Fruit fly (Drosophila melanogaster) whole organism, embryonic: ENCODE measurements around the gene Oatp74D.

ENCODE experiments used
- Atf3 ChIP-seq: fragments of 200-800 bp; sonication (Bioruptor generic); optimal IDR thresholded peaks from 3 replicates; lab custom pipeline; 2016; ENCODE audit warnings: missing biosample characterization, missing genetic modification characterization
- CG10209 ChIP-seq: fragments of 200-800 bp; sonication (Bioruptor generic); optimal IDR thresholded peaks from 3 replicates; lab custom pipeline; 2017; ENCODE audit warnings: missing biosample characterization, mild to moderate bottlenecking, missing genetic modification characterization, missing genetic modification reagents
- CG10321 ChIP-seq: fragments of 200-800 bp; sonication (Bioruptor generic); IDR thresholded peaks from 2 replicates; pipeline ENCODE4 v1.3.6; 2022; ENCODE audit warnings: missing biosample characterization, missing genetic modification characterization
- CG11085 ChIP-seq: fragments of 200-800 bp; sonication (Bioruptor generic); IDR thresholded peaks from 2 replicates; pipeline ENCODE4 v1.3.6; 2022; ENCODE audit warnings: missing biosample characterization, missing genetic modification characterization
- CG11723 ChIP-seq: fragments of 200-800 bp; sonication (Bioruptor generic); optimal IDR thresholded peaks from 2 replicates; lab custom pipeline; 2017; ENCODE audit warnings: missing biosample characterization, mild to moderate bottlenecking, missing genetic modification characterization
- CG12659 ChIP-seq: fragments of 200-800 bp; sonication (Bioruptor generic); optimal IDR thresholded peaks from 3 replicates; lab custom pipeline; 2017; ENCODE audit warnings: mild to moderate bottlenecking, missing biosample characterization, missing genetic modification reagents, missing genetic modification characterization
- CG14667 ChIP-seq: fragments of 200-800 bp; sonication (Bioruptor generic); IDR thresholded peaks from 2 replicates; pipeline ENCODE4 v1.3.6; 2022; ENCODE audit warnings: missing biosample characterization, missing genetic modification characterization
- CG1602 ChIP-seq: fragments of 200-800 bp; sonication (Bioruptor generic); optimal IDR thresholded peaks from 3 replicates; lab custom pipeline; 2016; ENCODE audit warnings: missing biosample characterization, missing genetic modification characterization
- CG1603 ChIP-seq: fragments of 200-800 bp; sonication (Bioruptor generic); optimal IDR thresholded peaks from 2 replicates; lab custom pipeline; 2019; ENCODE audit warnings: missing biosample characterization, mild to moderate bottlenecking, missing genetic modification characterization, moderate library complexity
- CG17385 ChIP-seq: fragments of 200-800 bp; sonication (Bioruptor generic); optimal IDR thresholded peaks from 3 replicates; lab custom pipeline; 2018; ENCODE audit warnings: missing biosample characterization, mild to moderate bottlenecking, missing genetic modification characterization
- CG17802 ChIP-seq: fragments of 200-800 bp; sonication (Bioruptor generic); optimal IDR thresholded peaks from 2 replicates; lab custom pipeline; 2018; ENCODE audit warnings: missing biosample characterization, mild to moderate bottlenecking, missing genetic modification characterization, moderate library complexity
- CG2120 ChIP-seq: fragments of 200-800 bp; sonication (Bioruptor generic); optimal IDR thresholded peaks from 3 replicates; lab custom pipeline; 2016; ENCODE audit warnings: missing biosample characterization, missing genetic modification characterization
- CG2678 ChIP-seq: fragments of 200-800 bp; sonication (Bioruptor generic); optimal IDR thresholded peaks from 3 replicates; lab custom pipeline; 2019; ENCODE audit warnings: missing biosample characterization, mild to moderate bottlenecking, missing genetic modification characterization, moderate library complexity
- CG3726 ChIP-seq: fragments of 200-800 bp; sonication (Bioruptor generic); IDR thresholded peaks from 3 replicates; pipeline ENCODE4, ENCODE4 v1.3.6; 2022; ENCODE audit warnings: missing biosample characterization, missing genetic modification characterization
- CG4360 ChIP-seq: fragments of 200-800 bp; sonication (Bioruptor generic); IDR thresholded peaks from 2 replicates; pipeline ENCODE4 v1.3.6; 2022; ENCODE audit warnings: missing biosample characterization, missing genetic modification characterization
- CG4854 ChIP-seq: fragments of 200-800 bp; sonication (Bioruptor generic); optimal IDR thresholded peaks from 2 replicates; lab custom pipeline; 2016; ENCODE audit warnings: missing biosample characterization, missing genetic modification characterization, inconsistent platforms
- CG6689 ChIP-seq: fragments of 200-800 bp; sonication (Bioruptor generic); IDR thresholded peaks from 2 replicates; pipeline ENCODE4 v1.3.6; 2022; ENCODE audit warnings: missing biosample characterization, missing genetic modification characterization
- CG7556 ChIP-seq: fragments of 200-800 bp; sonication (Bioruptor generic); optimal IDR thresholded peaks from 2 replicates; lab custom pipeline; 2017; ENCODE audit warnings: missing biosample characterization, mild to moderate bottlenecking, missing genetic modification characterization
- CG7839 ChIP-seq: fragments of 200-800 bp; sonication (Bioruptor generic); optimal IDR thresholded peaks from 3 replicates; lab custom pipeline; 2018; ENCODE audit warnings: missing biosample characterization, mild to moderate bottlenecking, missing genetic modification characterization, moderate library complexity
- CG8388 ChIP-seq: fragments of 200-800 bp; sonication (Bioruptor generic); optimal IDR thresholded peaks from 2 replicates; lab custom pipeline; 2019; ENCODE audit warnings: missing biosample characterization, mild to moderate bottlenecking, missing genetic modification characterization, moderate library complexity
- CG9876 ChIP-seq: fragments of 200-800 bp; sonication (Bioruptor generic); optimal IDR thresholded peaks from 2 replicates; lab custom pipeline; 2016; ENCODE audit warnings: missing biosample characterization, missing genetic modification characterization
- D19B ChIP-seq: fragments of 200-800 bp; sonication (Bioruptor generic); optimal IDR thresholded peaks from 2 replicates; lab custom pipeline; 2017; ENCODE audit warnings: missing biosample characterization, mild to moderate bottlenecking, missing genetic modification characterization
- Fer1 ChIP-seq: fragments of 200-800 bp; sonication (Bioruptor generic); optimal IDR thresholded peaks from 2 replicates; lab custom pipeline; 2017; ENCODE audit warnings: missing biosample characterization, mild to moderate bottlenecking, missing genetic modification characterization
- Hr39 ChIP-seq: fragments of >200 bp; optimal IDR thresholded peaks from 2 replicates; lab custom pipeline; 2017
- Hsf ChIP-seq: fragments of 200-800 bp; sonication (Bioruptor generic); optimal IDR thresholded peaks from 3 replicates; lab custom pipeline; 2016; ENCODE audit warnings: missing biosample characterization, missing genetic modification characterization
- Oli ChIP-seq: fragments of 200-800 bp; sonication (Bioruptor generic); optimal IDR thresholded peaks from 2 replicates; lab custom pipeline; 2018; ENCODE audit warnings: missing biosample characterization, mild to moderate bottlenecking, missing genetic modification characterization, moderate library complexity
- Sox100B ChIP-seq: fragments of 200-800 bp; sonication (Bioruptor generic); optimal IDR thresholded peaks from 3 replicates; lab custom pipeline; 2018; ENCODE audit warnings: missing biosample characterization, mild to moderate bottlenecking, missing genetic modification characterization
- Ssrp ChIP-seq: fragments of 200-800 bp; sonication (Bioruptor generic); optimal IDR thresholded peaks from 2 replicates; lab custom pipeline; 2018; ENCODE audit warnings: missing biosample characterization, mild to moderate bottlenecking, missing genetic modification characterization, moderate library complexity
- Xrp1 ChIP-seq: fragments of 200-800 bp; sonication (Bioruptor generic); IDR thresholded peaks from 2 replicates; pipeline ENCODE4 v1.3.6; 2022; ENCODE audit warnings: missing biosample characterization, missing genetic modification characterization
- ase ChIP-seq: fragments of 200-800 bp; sonication (Bioruptor generic); IDR thresholded peaks from 3 replicates; pipeline ENCODE4 v1.3.6; 2022; ENCODE audit warnings: missing biosample characterization, missing genetic modification characterization
- bab2 ChIP-seq: fragments of 200-800 bp; sonication (Bioruptor generic); optimal IDR thresholded peaks from 2 replicates; lab custom pipeline; 2016; ENCODE audit warnings: missing biosample characterization, missing genetic modification characterization
- bbx ChIP-seq: fragments of 200-800 bp; sonication (Bioruptor generic); IDR thresholded peaks from 2 replicates; pipeline ENCODE4 v1.3.6; 2022; ENCODE audit warnings: missing biosample characterization, missing genetic modification characterization; ENCODE audit not compliant: partially characterized antibody
- bcd ChIP-seq: fragments of 200-800 bp; sonication (Bioruptor generic); optimal IDR thresholded peaks from 2 replicates; lab custom pipeline; 2017; ENCODE audit warnings: missing biosample characterization, mild to moderate bottlenecking, missing genetic modification characterization
- bsh ChIP-seq, 2 experiments: fragments of 200-800 bp; sonication (Bioruptor generic); optimal IDR thresholded peaks; 2 replicates each; lab custom pipeline; 2017 to 2018; ENCODE audit warnings: mild to moderate bottlenecking in 2 of 2, missing biosample characterization in 2 of 2, missing genetic modification characterization in 2 of 2, moderate library complexity in 1 of 2
- caup ChIP-seq: fragments of 200-800 bp; sonication (Bioruptor generic); optimal IDR thresholded peaks from 3 replicates; lab custom pipeline; 2017; ENCODE audit warnings: missing biosample characterization, mild to moderate bottlenecking, missing genetic modification characterization, moderate library complexity; ENCODE audit not compliant: severe bottlenecking
- dati ChIP-seq: fragments of 200-800 bp; sonication (Bioruptor generic); IDR thresholded peaks from 2 replicates; pipeline ENCODE4 v1.3.6; 2022; ENCODE audit warnings: missing biosample characterization, missing genetic modification characterization
- disco-r ChIP-seq: fragments of 200-800 bp; sonication (Bioruptor generic); optimal IDR thresholded peaks from 2 replicates; lab custom pipeline; 2016; ENCODE audit warnings: missing biosample characterization, missing genetic modification characterization
- esg ChIP-seq: fragments of 200-800 bp; sonication (Bioruptor generic); conservative IDR thresholded peaks from 2 replicates; pipeline ENCODE4 v1.3.6; 2022; ENCODE audit warnings: missing biosample characterization, missing genetic modification characterization
- fd96Cb ChIP-seq: fragments of 200-800 bp; sonication (Bioruptor generic); optimal IDR thresholded peaks from 2 replicates; lab custom pipeline; 2018; ENCODE audit warnings: missing biosample characterization, mild to moderate bottlenecking, missing genetic modification characterization, moderate library complexity
- gt ChIP-seq: fragments of 200-800 bp; sonication (Bioruptor generic); IDR thresholded peaks from 2 replicates; pipeline ENCODE4 v1.3.6; 2022; ENCODE audit warnings: missing biosample characterization, missing genetic modification characterization
- hth ChIP-seq: fragments of >200 bp; optimal IDR thresholded peaks from 2 replicates; lab custom pipeline; 2017; ENCODE audit warnings: inconsistent platforms
- knrl ChIP-seq: fragments of 200-800 bp; sonication (Bioruptor generic); IDR thresholded peaks from 3 replicates; pipeline ENCODE4 v1.3.6; 2022; ENCODE audit warnings: missing biosample characterization, missing genetic modification characterization; ENCODE audit not compliant: partially characterized antibody
- nom ChIP-seq: fragments of 200-800 bp; sonication (Bioruptor generic); optimal IDR thresholded peaks from 2 replicates; lab custom pipeline; 2017; ENCODE audit warnings: missing biosample characterization, missing genetic modification characterization, mild to moderate bottlenecking, moderate library complexity, missing genetic modification reagents
- pita ChIP-seq: fragments of 200-800 bp; sonication (Bioruptor generic); optimal IDR thresholded peaks from 2 replicates; lab custom pipeline; 2017; ENCODE audit warnings: missing biosample characterization, mild to moderate bottlenecking, missing genetic modification characterization
- scrt ChIP-seq: fragments of 200-800 bp; sonication (Bioruptor generic); optimal IDR thresholded peaks from 2 replicates; lab custom pipeline; 2018; ENCODE audit warnings: missing biosample characterization, mild to moderate bottlenecking, missing genetic modification characterization, moderate library complexity
- sima ChIP-seq: fragments of 200-800 bp; sonication (Bioruptor generic); optimal IDR thresholded peaks from 2 replicates; lab custom pipeline; 2016; ENCODE audit warnings: missing biosample characterization, missing genetic modification characterization
- so ChIP-seq: fragments of 200-800 bp; sonication (Bioruptor generic); IDR thresholded peaks from 3 replicates; pipeline ENCODE4 v1.3.6; 2022; ENCODE audit warnings: missing biosample characterization, missing genetic modification characterization
- sr ChIP-seq: fragments of 200-800 bp; sonication (Bioruptor generic); IDR thresholded peaks from 3 replicates; pipeline ENCODE4 v1.3.6; 2022; ENCODE audit warnings: missing biosample characterization, missing genetic modification characterization
- tup ChIP-seq: fragments of 200-800 bp; sonication (Bioruptor generic); optimal IDR thresholded peaks from 2 replicates; lab custom pipeline; 2016; ENCODE audit warnings: missing biosample characterization, mild to moderate bottlenecking, missing genetic modification characterization, moderate library complexity
- unpg ChIP-seq: fragments of 200-800 bp; sonication (Bioruptor generic); optimal IDR thresholded peaks from 3 replicates; lab custom pipeline; 2018; ENCODE audit warnings: missing biosample characterization, mild to moderate bottlenecking, missing genetic modification characterization, moderate library complexity
- yki ChIP-seq: fragments of >200 bp; optimal IDR thresholded peaks from 3 replicates; lab custom pipeline; 2018

Oatp74D gene

DNA sequence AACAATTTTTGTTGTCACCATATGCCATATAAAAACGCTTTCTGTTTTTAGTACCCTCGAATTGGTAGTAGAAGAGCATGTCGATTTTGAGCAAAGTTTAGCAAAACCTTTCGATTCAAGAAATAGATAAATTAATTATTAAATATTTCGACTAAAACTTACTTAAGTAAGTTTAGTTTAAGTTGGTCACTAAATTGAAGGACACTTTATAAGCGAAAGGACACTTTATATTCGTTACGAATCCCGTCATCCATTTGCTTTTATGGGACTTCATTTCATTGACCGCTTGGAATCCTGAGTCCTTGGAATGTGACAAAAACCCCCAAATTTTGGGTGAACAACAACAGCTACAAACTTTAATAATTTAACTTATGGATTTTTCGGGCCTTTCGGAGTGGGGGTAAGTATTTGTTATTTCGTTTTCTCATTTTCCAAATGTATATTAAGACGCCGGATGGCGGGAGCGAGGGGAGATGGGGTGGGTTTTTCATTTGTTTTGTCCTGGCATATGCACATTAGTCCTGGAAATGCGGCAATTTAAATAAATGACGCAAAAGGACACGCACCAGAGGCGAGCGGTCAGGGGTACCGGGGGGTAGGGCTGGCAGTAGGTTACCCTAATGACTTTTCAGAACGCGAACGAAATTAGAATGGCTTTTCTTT is 27.9 kb upstream of the Oatp74D start (continued):
- TF ChIP-seq bsh (GFP tag; optimal IDR thresholded peaks at IDR 0.05; lab: Kevin White, UChicago), result peak in 1 of 2 experiments; percentile 49
- peak; percentile 43 for TF ChIP-seq CG4360 (GFP tag; lab: Robert Waterston, UW)
- TF ChIP-seq CG12659 (GFP tag; lab: Kevin White, UChicago), result no peak
- TF ChIP-seq caup (GFP tag; lab: Kevin White, UChicago), result peak; percentile 0
- TF ChIP-seq CG1602, result no peak
- peak; percentile 19 for TF ChIP-seq CG7556 (GFP tag; lab: Kevin White, UChicago)
- TF ChIP-seq CG8388 (GFP tag; lab: Kevin White, UChicago), result peak; percentile 17
- TF ChIP-seq gt (GFP tag; lab: Robert Waterston, UW), result no peak
- TF ChIP-seq CG10209 (GFP tag; lab: Kevin White, UChicago), result peak; percentile 25
- TF ChIP-seq CG2120 (GFP tag; lab: Kevin White, UChicago), result peak; percentile 42
- no peak for TF ChIP-seq CG17385 (GFP tag; lab: Kevin White, UChicago)
- 0 out of 3 replicates have a peak, but pooled peaks have one; percentile 9 for TF ChIP-seq CG3726 (GFP tag; lab: Robert Waterston, UW)
- no peak for TF ChIP-seq Hr39
- peak; percentile 43 for TF ChIP-seq Ssrp (tag; lab: Kevin White, UChicago)
- TF ChIP-seq CG4854 (GFP tag; lab: Kevin White, UChicago), result no peak
- no peak for TF ChIP-seq CG17802 (tag; lab: Kevin White, UChicago)
- peak; percentile 39 for TF ChIP-seq unpg (GFP tag; lab: Kevin White, UChicago)
- no peak for TF ChIP-seq CG10321 (GFP tag; lab: Robert Waterston, UW)
- TF ChIP-seq ase, result 0 out of 3 replicates have a peak, but pooled peaks have one; percentile 31
- no peak for TF ChIP-seq disco-r
- TF ChIP-seq Fer1 (GFP tag; lab: Kevin White, UChicago), result peak; percentile 37
- TF ChIP-seq Oli, result peak; percentile 41
- no peak for TF ChIP-seq CG11723 (GFP tag; lab: Kevin White, UChicago)
- TF ChIP-seq Xrp1 (GFP tag; lab: Robert Waterston, UW), result peak; percentile 76
- TF ChIP-seq tup (GFP tag; lab: Kevin White, UChicago), result peak; percentile 13
- peak; percentile 16 for TF ChIP-seq CG1603 (tag; lab: Kevin White, UChicago)
- TF ChIP-seq dati (GFP tag; lab: Robert Waterston, UW), result no peak
- no peak for TF ChIP-seq CG11085
- no peak for TF ChIP-seq scrt
- no peak for TF ChIP-seq hth (lab: Kevin White, UChicago)
- TF ChIP-seq CG2678 (tag; lab: Kevin White, UChicago), result peak; percentile 47
- no peak for TF ChIP-seq yki (lab: Kevin White, UChicago)
- no peak; the same call in 1 of the 2 replicates for TF ChIP-seq esg (GFP tag; lab: Robert Waterston, UW)
- no peak for TF ChIP-seq bcd (GFP tag; lab: Kevin White, UChicago)
- TF ChIP-seq CG14667 (GFP tag; lab: Robert Waterston, UW), result peak; percentile 15; the same call in 1 of the 2 replicates
- no peak for TF ChIP-seq sr (GFP tag; lab: Robert Waterston, UW)
- peak; percentile 52 for TF ChIP-seq CG7839 (tag; lab: Kevin White, UChicago)
- peak; percentile 60; the same call in 1 of the 2 replicates for TF ChIP-seq CG6689

DNA sequence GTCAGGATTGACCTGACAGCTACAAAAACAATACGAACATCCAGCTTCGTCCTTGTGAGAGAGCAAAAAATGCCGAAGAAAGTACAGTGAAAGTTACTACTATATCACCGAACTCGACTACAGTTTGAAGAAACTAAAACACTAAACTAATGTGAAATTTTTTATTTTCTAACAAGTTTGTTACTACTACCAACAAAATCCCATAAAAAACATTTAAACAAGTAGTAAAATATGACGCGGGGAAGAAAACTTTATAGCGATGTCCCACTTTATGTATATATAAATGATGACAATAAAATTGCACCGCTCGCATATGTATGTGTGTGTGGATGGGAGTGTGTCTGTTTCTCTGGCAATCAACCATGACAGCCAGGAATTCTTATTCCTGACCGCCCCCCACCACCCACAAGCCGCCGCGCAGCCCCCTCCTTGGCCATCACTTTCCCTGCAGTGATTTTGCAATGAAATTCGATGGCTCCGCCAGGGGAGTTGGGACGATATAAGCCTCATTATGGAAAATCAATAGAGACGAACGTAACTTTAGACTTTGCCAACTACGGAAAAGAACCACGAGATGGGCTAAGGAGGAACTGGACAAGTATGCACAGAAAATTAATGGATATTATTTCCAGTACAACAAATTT is 25.4 kb upstream of the Oatp74D start:
- TF ChIP-seq fd96Cb (tag; lab: Kevin White, UChicago), result no peak
- no peak for TF ChIP-seq Sox100B (GFP tag; lab: Kevin White, UChicago)
- no peak for TF ChIP-seq knrl (GFP tag; lab: Robert Waterston, UW)
- TF ChIP-seq bbx (GFP tag; lab: Robert Waterston, UW), result no peak
- TF ChIP-seq D19B (GFP tag; lab: Kevin White, UChicago), result no peak
- no peak for TF ChIP-seq nom (GFP tag; lab: Kevin White, UChicago)
- no peak for TF ChIP-seq bab2
- no peak for TF ChIP-seq CG9876 (GFP tag; lab: Kevin White, UChicago)
- TF ChIP-seq so (GFP tag; lab: Robert Waterston, UW), result no peak
- TF ChIP-seq sima (GFP tag; lab: Kevin White, UChicago), result no peak
- TF ChIP-seq Hsf (GFP tag; lab: Kevin White, UChicago), result no peak
- TF ChIP-seq pita (GFP tag; lab: Kevin White, UChicago), result no peak
- no peak for TF ChIP-seq Atf3 (GFP tag; lab: Kevin White, UChicago)
